Worm (Caenorhabditis elegans): ENCODE data around the gene F53B2.5.

F53B2.5 gene

DNA sequence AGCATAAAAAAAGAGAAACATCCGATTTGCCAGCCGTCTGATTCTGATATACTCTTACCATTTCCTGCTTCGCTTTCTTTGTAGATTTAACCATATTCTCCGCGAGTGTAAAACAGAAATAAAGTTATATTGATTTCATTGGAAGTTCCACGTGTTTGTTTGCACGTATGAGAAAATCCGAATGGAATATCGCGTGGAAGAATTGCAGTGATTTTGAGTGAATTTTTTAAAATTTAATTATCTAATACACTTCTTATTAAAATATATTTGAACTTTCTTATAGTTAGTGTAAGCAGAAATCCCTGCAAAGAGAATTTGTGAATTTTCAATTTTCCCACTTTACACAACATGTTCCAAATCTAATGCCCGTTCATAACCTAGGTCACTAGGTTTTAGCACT is at the start of gene F53B2.5:
Gene F53B2.5, minus strand, starts transcription at position 101 of the 400 bp plus-strand sequence.
- no peak for TF ChIP-seq hnd-1 (tag; optimal IDR thresholded peaks at IDR 0.05)
- TF ChIP-seq tra-4 (tag; optimal IDR thresholded peaks at IDR 0.05), result no peak
- TF ChIP-seq ceh-13 (GFP tag; optimal IDR thresholded peaks at IDR 0.05), result no peak
- TF ChIP-seq F13C5.2 (tag; optimal IDR thresholded peaks at IDR 0.05), result no peak
- TF ChIP-seq tbx-37 (GFP tag; conservative IDR thresholded peaks at IDR 0.05), result no peak
- no peak for TF ChIP-seq aly-1 (tag; optimal IDR thresholded peaks at IDR 0.05)
- no peak for TF ChIP-seq hmg-4 (GFP tag; optimal IDR thresholded peaks at IDR 0.05)
- no peak for TF ChIP-seq flt-1 (GFP tag; IDR thresholded peaks at IDR 0.05)
- no peak for TF ChIP-seq B0310.2 (tag; optimal IDR thresholded peaks at IDR 0.05)
- no peak for TF ChIP-seq scrt-1 (GFP tag; IDR thresholded peaks at IDR 0.05)
- TF ChIP-seq tbx-11 (GFP tag; IDR thresholded peaks at IDR 0.05), result no peak
- TF ChIP-seq ets-7 (tag; optimal IDR thresholded peaks at IDR 0.05), result no peak
- no peak for TF ChIP-seq pes-1 (GFP tag; IDR thresholded peaks at IDR 0.05)

- TF ChIP-seq scrt-1 (GFP tag; IDR thresholded peaks at IDR 0.05) (no peak), tra-4 (tag; optimal IDR thresholded peaks at IDR 0.05) (no peak), ama-1 (optimal IDR thresholded peaks at IDR 0.05) (no peak), sea-1 (GFP tag; conservative IDR thresholded peaks at IDR 0.05) (no peak), ets-7 (tag; optimal IDR thresholded peaks at IDR 0.05) (no peak), aly-1 (tag; optimal IDR thresholded peaks at IDR 0.05) (no peak), B0310.2 (tag; optimal IDR thresholded peaks at IDR 0.05) (no peak)
Observed at ce11 chrIV:12574265-12574664, 43.3 kb upstream of the F53B2.5 start.

- TF ChIP-seq ceh-36 (tag; optimal IDR thresholded peaks at IDR 0.05) (no peak), flt-1 (GFP tag; IDR thresholded peaks at IDR 0.05) (no peak), B0310.2 (tag; optimal IDR thresholded peaks at IDR 0.05) (no peak), scrt-1 (GFP tag; IDR thresholded peaks at IDR 0.05) (no peak), ama-1 (optimal IDR thresholded peaks at IDR 0.05) (no peak), pes-1 (GFP tag; IDR thresholded peaks at IDR 0.05) (no peak), tbx-11 (GFP tag; IDR thresholded peaks at IDR 0.05) (no peak), hnd-1 (tag; optimal IDR thresholded peaks at IDR 0.05) (no peak), ceh-13 (GFP tag; optimal IDR thresholded peaks at IDR 0.05) (no peak), tbx-37 (GFP tag; conservative IDR thresholded peaks at IDR 0.05) (no peak), F13C5.2 (tag; optimal IDR thresholded peaks at IDR 0.05) (no peak), hmbx-1 (tag; optimal IDR thresholded peaks at IDR 0.05) (no peak), tra-4 (tag; optimal IDR thresholded peaks at IDR 0.05) (no peak), sea-1 (GFP tag; conservative IDR thresholded peaks at IDR 0.05) (no peak), aly-1 (tag; optimal IDR thresholded peaks at IDR 0.05) (no peak), hmg-4 (GFP tag; optimal IDR thresholded peaks at IDR 0.05) (no peak), ets-7 (tag; optimal IDR thresholded peaks at IDR 0.05) (no peak)
Observed at ce11 chrIV:12573068-12573467, 42.1 kb upstream of the F53B2.5 start, which contains the start of gene K08E7.5. Gene K08E7.5, plus strand, starts transcription at chrIV:12573368.

- TF ChIP-seq tbx-37 (GFP tag; conservative IDR thresholded peaks at IDR 0.05), result no peak
- TF ChIP-seq tbx-11 (GFP tag; IDR thresholded peaks at IDR 0.05), result no peak
- TF ChIP-seq tra-4 (tag; optimal IDR thresholded peaks at IDR 0.05), result no peak
- TF ChIP-seq hmg-4 (GFP tag; optimal IDR thresholded peaks at IDR 0.05), result no peak
- no peak for TF ChIP-seq scrt-1 (GFP tag; IDR thresholded peaks at IDR 0.05)
- TF ChIP-seq ceh-36 (tag; optimal IDR thresholded peaks at IDR 0.05), result no peak
- TF ChIP-seq sea-1 (GFP tag; conservative IDR thresholded peaks at IDR 0.05), result no peak
- no peak for TF ChIP-seq hnd-1 (tag; optimal IDR thresholded peaks at IDR 0.05)
- TF ChIP-seq flt-1 (GFP tag; IDR thresholded peaks at IDR 0.05), result no peak
- TF ChIP-seq ceh-13 (GFP tag; optimal IDR thresholded peaks at IDR 0.05), result no peak
- no peak for TF ChIP-seq aly-1 (tag; optimal IDR thresholded peaks at IDR 0.05)
- no peak for TF ChIP-seq ama-1 (optimal IDR thresholded peaks at IDR 0.05)
- TF ChIP-seq hmbx-1 (tag; optimal IDR thresholded peaks at IDR 0.05), result no peak
- TF ChIP-seq B0310.2 (tag; optimal IDR thresholded peaks at IDR 0.05), result no peak
- TF ChIP-seq pes-1 (GFP tag; IDR thresholded peaks at IDR 0.05), result no peak
- TF ChIP-seq F13C5.2 (tag; optimal IDR thresholded peaks at IDR 0.05), result no peak
- no peak for TF ChIP-seq ets-7 (tag; optimal IDR thresholded peaks at IDR 0.05)
Observed at ce11 chrIV:12571047-12571446, 40.1 kb upstream of the F53B2.5 start, which contains the start of gene K08E7.4. Gene K08E7.4, minus strand, starts transcription at chrIV:12571147.

- TF ChIP-seq hmbx-1 (tag; optimal IDR thresholded peaks at IDR 0.05) (no peak), tra-4 (tag; optimal IDR thresholded peaks at IDR 0.05) (no peak), hmg-4 (GFP tag; optimal IDR thresholded peaks at IDR 0.05) (no peak), aly-1 (tag; optimal IDR thresholded peaks at IDR 0.05) (no peak), ceh-36 (tag; optimal IDR thresholded peaks at IDR 0.05) (no peak), flt-1 (GFP tag; IDR thresholded peaks at IDR 0.05) (no peak), hnd-1 (tag; optimal IDR thresholded peaks at IDR 0.05) (no peak), tbx-11 (GFP tag; IDR thresholded peaks at IDR 0.05) (no peak)
Observed at ce11 chrIV:12570546-12570945, 39.6 kb upstream of the F53B2.5 start.

ce11 chrIV:12567176-12567892 is 36.4 kb upstream of the F53B2.5 start, which contains the start of the genes hsb-1 and let-99:
Gene hsb-1, minus strand, starts transcription at chrIV:12567226.
Gene let-99, plus strand, starts transcription at chrIV:12567842.
- TF ChIP-seq ceh-13 (GFP tag; optimal IDR thresholded peaks at IDR 0.05), result no peak
- no peak for TF ChIP-seq B0310.2 (tag; optimal IDR thresholded peaks at IDR 0.05)

- no peak for TF ChIP-seq tbx-37 (GFP tag; conservative IDR thresholded peaks at IDR 0.05)
- TF ChIP-seq tbx-11 (GFP tag; IDR thresholded peaks at IDR 0.05), result no peak
- no peak for TF ChIP-seq F13C5.2 (tag; optimal IDR thresholded peaks at IDR 0.05)
Observed at ce11 chrIV:12565933-12566540, 35.1 kb upstream of the F53B2.5 start, which contains the start of gene eak-7. Gene eak-7, minus strand, starts transcription at chrIV:12565983.
